Worm (Caenorhabditis elegans) whole organism, young adult: Measurements from ENCODE around the gene attf-3.

Experiments used
- B0035.1 ChIP-seq: sonication (generic microtip); optimal IDR thresholded peaks from 2 replicates; lab custom pipeline; 2016; ENCODE audit warnings: missing genetic modification characterization, mild to moderate bottlenecking, missing compliant biosample characterization, missing genotype, missing genetic modification reagents
- F23B12.7 ChIP-seq: sonication (generic microtip); optimal IDR thresholded peaks from 2 replicates; lab custom pipeline; 2017; ENCODE audit warnings: missing genetic modification characterization, mild to moderate bottlenecking, missing compliant biosample characterization, antibody characterized with exemption, moderate library complexity; ENCODE audit not compliant: insufficient read depth
- F33H1.4 ChIP-seq: fragments of 200-800 bp; sonication (Bioruptor generic); IDR thresholded peaks from 2 replicates; pipeline ENCODE4 v1.3.6; 2022; ENCODE audit warnings: missing genetic modification reagents, missing genetic modification characterization, missing compliant biosample characterization
- F37B4.10 ChIP-seq: fragments of 200-800 bp; sonication (Bioruptor generic); IDR thresholded peaks from 2 replicates; pipeline ENCODE4 v1.3.6; 2022; ENCODE audit warnings: missing genetic modification characterization, missing compliant biosample characterization
- F49E8.2 ChIP-seq: sonication (generic microtip); optimal IDR thresholded peaks from 3 replicates; lab custom pipeline; 2017; ENCODE audit warnings: missing genetic modification characterization, mild to moderate bottlenecking, missing compliant biosample characterization, antibody characterized with exemption, moderate library complexity; ENCODE audit not compliant: insufficient read depth
- F52B5.7 ChIP-seq: sonication (generic microtip); optimal IDR thresholded peaks from 2 replicates; lab custom pipeline; 2016; ENCODE audit warnings: mild to moderate bottlenecking, missing genetic modification characterization, missing compliant biosample characterization
- F55B11.4 ChIP-seq: sonication (generic microtip); optimal IDR thresholded peaks from 2 replicates; lab custom pipeline; 2016; ENCODE audit warnings: missing compliant biosample characterization, missing genetic modification characterization, borderline replicate concordance; ENCODE audit not compliant: insufficient read depth
- T07F8.4 ChIP-seq: sonication (generic microtip); optimal IDR thresholded peaks from 2 replicates; lab custom pipeline; 2016; ENCODE audit warnings: mild to moderate bottlenecking, missing genetic modification characterization, moderate library complexity, missing compliant biosample characterization
- Y53F4B.3 ChIP-seq: fragments of 200-800 bp; sonication (Bioruptor generic); IDR thresholded peaks from 2 replicates; pipeline ENCODE4 v1.3.6; 2022; ENCODE audit warnings: missing genetic modification reagents, missing genetic modification characterization, missing compliant biosample characterization
- Y53G8AR.9 ChIP-seq: fragments of 200-800 bp; sonication (Bioruptor generic); conservative IDR thresholded peaks from 2 replicates; pipeline ENCODE4 v1.3.6; 2022; ENCODE audit warnings: missing genetic modification reagents, missing genetic modification characterization, missing compliant biosample characterization
- Y95B8A.8 ChIP-seq: fragments of 200-800 bp; sonication (Bioruptor generic); IDR thresholded peaks from 2 replicates; pipeline ENCODE4 v1.3.6; 2022; ENCODE audit warnings: missing genetic modification reagents, missing genetic modification characterization, missing compliant biosample characterization
- akir-1 ChIP-seq: fragments of 200-800 bp; sonication (Bioruptor generic); optimal IDR thresholded peaks from 2 replicates; lab custom pipeline; 2018; ENCODE audit warnings: mild to moderate bottlenecking, missing genetic modification characterization, moderate library complexity, missing compliant biosample characterization
- aptf-2 ChIP-seq: fragments of 200-800 bp; sonication (Bioruptor generic); conservative IDR thresholded peaks from 2 replicates; pipeline ENCODE4 v1.3.6; 2022; ENCODE audit warnings: missing genetic modification reagents, missing genetic modification characterization, missing compliant biosample characterization
- aptf-3 ChIP-seq: fragments of 200-800 bp; sonication (Bioruptor generic); IDR thresholded peaks from 2 replicates; pipeline ENCODE4 v1.3.6; 2022; ENCODE audit warnings: missing genetic modification characterization, missing compliant biosample characterization
- atf-7 ChIP-seq: sonication (generic microtip); optimal IDR thresholded peaks from 2 replicates; lab custom pipeline; 2017; ENCODE audit warnings: mild to moderate bottlenecking, missing genetic modification characterization, missing compliant biosample characterization
- attf-3 ChIP-seq: fragments of 200-800 bp; sonication (Bioruptor generic); conservative IDR thresholded peaks from 2 replicates; pipeline ENCODE4 v1.3.6; 2022; ENCODE audit warnings: missing genetic modification reagents, missing genetic modification characterization, missing compliant biosample characterization
- attf-6 ChIP-seq: fragments of 200-800 bp; sonication (Bioruptor generic); IDR thresholded peaks from 2 replicates; pipeline ENCODE4 v1.3.6; 2022; ENCODE audit warnings: missing genetic modification reagents, missing genetic modification characterization, missing compliant biosample characterization
- ceh-58 ChIP-seq: fragments of 200-800 bp; sonication (Bioruptor generic); IDR thresholded peaks from 2 replicates; pipeline ENCODE4 v1.3.6; 2022; ENCODE audit warnings: missing genetic modification characterization, missing compliant biosample characterization
- ceh-91 ChIP-seq: fragments of 200-800 bp; sonication (Bioruptor generic); IDR thresholded peaks from 2 replicates; pipeline ENCODE4 v1.3.6; 2022; ENCODE audit warnings: missing genetic modification reagents, missing genetic modification characterization, missing compliant biosample characterization
- dpff-1 ChIP-seq: sonication (generic microtip); optimal IDR thresholded peaks from 2 replicates; lab custom pipeline; 2017; ENCODE audit warnings: mild to moderate bottlenecking, missing genetic modification characterization, missing compliant biosample characterization
- dpl-1 ChIP-seq: fragments of 150-350 bp; optimal IDR thresholded peaks from 2 replicates; lab custom pipeline; 2014; ENCODE audit warnings: missing biosample characterization, missing genetic modification reagents, missing genetic modification characterization
- him-1 ChIP-seq: sonication (generic microtip); optimal IDR thresholded peaks from 2 replicates; lab custom pipeline; 2016; ENCODE audit warnings: missing genotype, missing genetic modification reagents, missing genetic modification characterization, missing compliant biosample characterization
- hlh-26 ChIP-seq: fragments of 200-800 bp; sonication (Bioruptor generic); conservative IDR thresholded peaks from 2 replicates; pipeline ENCODE4 v1.3.6; 2022; ENCODE audit warnings: missing genetic modification reagents, missing genetic modification characterization, missing compliant biosample characterization
- let-526 ChIP-seq: fragments of 200-800 bp; sonication (Bioruptor generic); IDR thresholded peaks from 2 replicates; pipeline ENCODE4 v1.3.6; 2022; ENCODE audit warnings: missing genetic modification reagents, missing genetic modification characterization, missing compliant biosample characterization
- let-607 ChIP-seq, 2 experiments: fragments of 200-800 bp in 1 of 2; sonication (Bioruptor generic) in 1 of 2; sonication (generic microtip) in 1 of 2; optimal IDR thresholded peaks; 2 replicates each; lab custom pipeline; 2016 to 2018; ENCODE audit warnings: mild to moderate bottlenecking in 2 of 2, missing compliant biosample characterization in 2 of 2, missing genetic modification characterization in 2 of 2, moderate library complexity in 2 of 2, missing genotype in 1 of 2
- lin-40 ChIP-seq: sonication (generic microtip); optimal IDR thresholded peaks from 2 replicates; lab custom pipeline; 2016; ENCODE audit warnings: missing genetic modification characterization, mild to moderate bottlenecking, missing compliant biosample characterization, missing genotype, missing genetic modification reagents
- lir-1 ChIP-seq: fragments of 200-800 bp; sonication (Bioruptor generic); conservative IDR thresholded peaks from 2 replicates; pipeline ENCODE4 v1.3.6; 2022; ENCODE audit warnings: missing genetic modification reagents, missing genetic modification characterization, missing compliant biosample characterization
- lsy-27 ChIP-seq: sonication (generic microtip); optimal IDR thresholded peaks from 2 replicates; lab custom pipeline; 2017; ENCODE audit warnings: missing genetic modification characterization, mild to moderate bottlenecking, missing compliant biosample characterization, antibody characterized with exemption, missing genotype, borderline replicate concordance; ENCODE audit not compliant: insufficient read depth
- madf-10 ChIP-seq: sonication (generic microtip); optimal IDR thresholded peaks from 2 replicates; lab custom pipeline; 2016; ENCODE audit warnings: mild to moderate bottlenecking, missing genetic modification characterization, missing compliant biosample characterization
- madf-8 ChIP-seq: fragments of 200-800 bp; sonication (Bioruptor generic); conservative IDR thresholded peaks from 2 replicates; pipeline ENCODE4 v1.3.6; 2022; ENCODE audit warnings: missing genetic modification reagents, missing genetic modification characterization, missing compliant biosample characterization
- mel-28 ChIP-seq: sonication (generic microtip); optimal IDR thresholded peaks from 2 replicates; lab custom pipeline; 2016; ENCODE audit warnings: borderline replicate concordance, mild to moderate bottlenecking, missing genetic modification characterization, missing compliant biosample characterization
- mes-4 ChIP-seq: sonication (generic microtip); optimal IDR thresholded peaks from 2 replicates; lab custom pipeline; 2016; ENCODE audit warnings: missing genotype, missing genetic modification characterization, missing compliant biosample characterization
- mxl-1 ChIP-seq: sonication (generic microtip); optimal IDR thresholded peaks from 2 replicates; lab custom pipeline; 2016; ENCODE audit warnings: missing genetic modification characterization, missing compliant biosample characterization
- nfya-2 ChIP-seq: fragments of 200-800 bp; sonication (Bioruptor generic); IDR thresholded peaks from 2 replicates; pipeline ENCODE4 v1.3.6; 2022; ENCODE audit warnings: missing genetic modification reagents, missing genetic modification characterization, missing compliant biosample characterization
- nfyb-1 ChIP-seq: fragments of 200-800 bp; sonication (Bioruptor generic); IDR thresholded peaks from 2 replicates; pipeline ENCODE4 v1.3.6; 2022; ENCODE audit warnings: missing genetic modification reagents, missing genetic modification characterization, missing compliant biosample characterization
- nhr-179 ChIP-seq: sonication (generic microtip); optimal IDR thresholded peaks from 2 replicates; lab custom pipeline; 2016; ENCODE audit warnings: mild to moderate bottlenecking, missing genetic modification characterization, missing compliant biosample characterization
- nhr-80 ChIP-seq: sonication (generic microtip); optimal IDR thresholded peaks from 2 replicates; lab custom pipeline; 2016; ENCODE audit warnings: missing genetic modification characterization, missing compliant biosample characterization
- repo-1 ChIP-seq: sonication (generic microtip); optimal IDR thresholded peaks from 2 replicates; lab custom pipeline; 2017; ENCODE audit warnings: mild to moderate bottlenecking, missing genetic modification characterization, missing compliant biosample characterization
- rpc-1 ChIP-seq, 2 experiments: fragments of 150-350 bp in 1 of 2; sonication (generic microtip) in 1 of 2; optimal IDR thresholded peaks; 2 replicates each; lab custom pipeline; 2014 to 2018; ENCODE audit warnings: missing biosample characterization in 1 of 2, missing genetic modification characterization in 1 of 2, missing genetic modification reagents in 1 of 2, missing genotype in 1 of 2
- somi-1 ChIP-seq: fragments of 200-800 bp; sonication (Bioruptor generic); optimal IDR thresholded peaks from 2 replicates; lab custom pipeline; 2018; ENCODE audit warnings: mild to moderate bottlenecking, missing genetic modification characterization, missing compliant biosample characterization
- sptf-2 ChIP-seq: fragments of 200-800 bp; sonication (Bioruptor generic); optimal IDR thresholded peaks from 2 replicates; lab custom pipeline; 2018; ENCODE audit warnings: mild to moderate bottlenecking, missing genetic modification characterization, missing compliant biosample characterization
- tbp1 ChIP-seq: fragments of 200-800 bp; sonication (Bioruptor generic); optimal IDR thresholded peaks from 2 replicates; lab custom pipeline; 2018; ENCODE audit warnings: mild to moderate bottlenecking, missing genetic modification characterization, missing compliant biosample characterization
- tlf-1 ChIP-seq: fragments of 200-800 bp; sonication (Bioruptor generic); optimal IDR thresholded peaks from 2 replicates; lab custom pipeline; 2018; ENCODE audit warnings: mild to moderate bottlenecking, missing genetic modification characterization, missing compliant biosample characterization
- unc-130 ChIP-seq: sonication (generic microtip); optimal IDR thresholded peaks from 2 replicates; lab custom pipeline; 2016; ENCODE audit warnings: missing genetic modification reagents, missing genetic modification characterization, missing compliant biosample characterization
- zim-3 ChIP-seq: sonication (generic microtip); optimal IDR thresholded peaks from 2 replicates; lab custom pipeline; 2017; ENCODE audit warnings: mild to moderate bottlenecking, missing genetic modification characterization, moderate library complexity, missing compliant biosample characterization
- ztf-18 ChIP-seq: sonication (generic microtip); optimal IDR thresholded peaks from 2 replicates; lab custom pipeline; 2016; ENCODE audit warnings: missing genotype, mild to moderate bottlenecking, missing genetic modification characterization, missing compliant biosample characterization
- ztf-22 ChIP-seq: fragments of 200-800 bp; sonication (Bioruptor generic); optimal IDR thresholded peaks from 2 replicates; lab custom pipeline; 2018; ENCODE audit warnings: mild to moderate bottlenecking, missing genetic modification characterization, moderate library complexity, missing compliant biosample characterization
- ztf-25 ChIP-seq: fragments of 200-800 bp; sonication (Bioruptor generic); IDR thresholded peaks from 2 replicates; pipeline ENCODE4 v1.3.6; 2022; ENCODE audit warnings: missing genetic modification reagents, missing genetic modification characterization, missing compliant biosample characterization
- ztf-3 ChIP-seq: fragments of 200-800 bp; sonication (Bioruptor generic); optimal IDR thresholded peaks from 2 replicates; lab custom pipeline; 2018; ENCODE audit warnings: mild to moderate bottlenecking, missing genetic modification characterization, missing compliant biosample characterization

Gene attf-3

ce11 chrIII:86316-86715 lies at the start of gene attf-3:
Gene attf-3, minus strand, starts transcription at chrIII:86384.
- TF ChIP-seq aptf-3 (no peak), ztf-3 (GFP tag; lab: Kevin White, UChicago) (no peak), Y53G8AR.9 (GFP tag; lab: Robert Waterston, UW) (no peak), B0035.1 (tag; lab: Kevin White, UChicago) (no peak), attf-6 (no peak), nhr-80 (tag; lab: Kevin White, UChicago) (no peak), lin-40 (no peak), F55B11.4 (tag; lab: Kevin White, UChicago) (no peak), ztf-18 (tag; lab: Kevin White, UChicago) (no peak), F37B4.10 (GFP tag; lab: Robert Waterston, UW) (no peak), F33H1.4 (GFP tag; lab: Robert Waterston, UW) (peak; percentile 93), Y53F4B.3 (GFP tag; lab: Robert Waterston, UW) (no peak), atf-7 (tag; lab: Kevin White, UChicago) (no peak), somi-1 (no peak), ceh-91 (GFP tag; lab: Robert Waterston, UW) (peak; percentile 77), lir-1 (GFP tag; lab: Robert Waterston, UW) (no peak), mxl-1 (no peak), rpc-1 (optimal IDR thresholded peaks at IDR 0.05; lab: Kevin White, UChicago) (no peak), rpc-1 (tag; optimal IDR thresholded peaks at IDR 0.05; lab: Kevin White, UChicago) (no peak), F49E8.2 (tag; lab: Kevin White, UChicago) (peak; percentile 59), let-607 (tag; optimal IDR thresholded peaks at IDR 0.05; lab: Kevin White, UChicago) (no peak), Y95B8A.8 (GFP tag; lab: Robert Waterston, UW) (peak; percentile 50; the same call in 1 of the 2 replicates), tlf-1 (peak; percentile 29), attf-3 (GFP tag; lab: Robert Waterston, UW) (peak; percentile 93), repo-1 (tag; lab: Kevin White, UChicago) (no peak), mel-28 (tag; lab: Kevin White, UChicago) (no peak), let-526 (GFP tag; lab: Robert Waterston, UW) (no peak), F23B12.7 (no peak), madf-10 (peak; percentile 54), nfya-2 (no peak), ceh-58 (GFP tag; lab: Robert Waterston, UW) (no peak), nfyb-1 (GFP tag; lab: Robert Waterston, UW) (no peak), ztf-25 (GFP tag; lab: Robert Waterston, UW) (no peak), madf-8 (GFP tag; lab: Robert Waterston, UW) (peak; percentile 56), lsy-27 (tag; lab: Kevin White, UChicago) (no peak), aptf-2 (GFP tag; lab: Robert Waterston, UW) (no peak), dpl-1 (GFP tag; lab: Kevin White, UChicago) (peak; percentile 61), hlh-26 (GFP tag; lab: Robert Waterston, UW) (no peak), zim-3 (no peak), nhr-179 (no peak), tbp1 (GFP tag; lab: Kevin White, UChicago) (peak; percentile 58), sptf-2 (GFP tag; lab: Kevin White, UChicago) (no peak), mes-4 (tag; lab: Kevin White, UChicago) (no peak), him-1 (tag; lab: Kevin White, UChicago) (no peak), F52B5.7 (tag; lab: Kevin White, UChicago) (no peak), akir-1 (GFP tag; lab: Kevin White, UChicago) (no peak), unc-130 (GFP tag; lab: Kevin White, UChicago) (no peak), ztf-22 (GFP tag; lab: Kevin White, UChicago) (no peak), T07F8.4 (tag; lab: Kevin White, UChicago) (no peak), dpff-1 (no peak)
